Worm (Caenorhabditis elegans): ENCODE measurements around the gene F26G1.2.
A peak's percentile ranks its signal among the peaks of the same experiment; 100 is the strongest.

Gene F26G1.2

ce11 chrII:4786181-4786580, 23.3 kb downstream of the F26G1.2 start, which contains the start of gene msp-3:
msp-3 (minus strand) TSS chrII:4786281.
- no peak for TF ChIP-seq ztf-4 (tag; optimal IDR thresholded peaks at IDR 0.05)

DNA sequence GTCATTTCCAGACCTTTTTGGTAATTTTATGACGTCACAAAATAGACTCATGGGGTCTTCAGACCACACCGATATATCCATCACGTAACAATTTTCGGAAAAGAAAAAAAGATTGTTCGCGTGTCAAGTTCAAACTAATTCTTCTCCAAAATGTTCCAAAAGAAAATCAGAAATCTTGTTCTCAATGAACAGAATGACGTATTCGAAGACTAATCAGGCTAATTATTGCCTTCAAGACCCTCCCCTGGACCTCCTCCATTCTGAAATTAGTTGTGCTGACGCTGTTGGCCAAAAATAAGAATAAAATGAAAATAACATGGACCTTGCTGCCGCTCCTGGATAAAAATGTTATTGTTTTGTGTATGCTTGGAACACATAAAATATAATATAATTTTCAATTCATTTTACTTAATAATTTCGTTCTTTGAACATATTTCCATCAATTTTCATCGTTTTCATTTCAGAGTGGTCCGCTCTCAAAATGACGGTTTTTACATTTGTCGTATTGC, 27.0 kb downstream of the F26G1.2 start, which contains the start of gene F26G1.15:
F26G1.15 (plus strand) TSS at position 459 of the 509 bp plus-strand sequence.
- TF ChIP-seq efl-1 (optimal IDR thresholded peaks at IDR 0.05): no peak
- TF ChIP-seq efl-1 (GFP tag; optimal IDR thresholded peaks at IDR 0.05 in 1 of 2): peak in 1 of 2 experiments; percentile 53
- no peak for TF ChIP-seq unc-30 (tag; optimal IDR thresholded peaks at IDR 0.05)

- TF ChIP-seq pag-3 (tag; optimal IDR thresholded peaks at IDR 0.05; ENCODE audit: borderline replicate concordance, insufficient read depth) (no peak), ztf-4 (tag; optimal IDR thresholded peaks at IDR 0.05) (no peak), egl-13 (tag; optimal IDR thresholded peaks at IDR 0.05) (no peak), fkh-8 (tag; optimal IDR thresholded peaks at IDR 0.05) (no peak), nhr-47 (tag; optimal IDR thresholded peaks at IDR 0.05) (no peak), rnt-1 (tag; optimal IDR thresholded peaks at IDR 0.05) (peak; percentile 31), unc-86 (tag; optimal IDR thresholded peaks at IDR 0.05) (no peak), elt-2 (tag; optimal IDR thresholded peaks at IDR 0.05) (no peak), nhr-85 (tag) (no peak), ama-1 (optimal IDR thresholded peaks at IDR 0.05) (no peak), irx-1 (tag; optimal IDR thresholded peaks at IDR 0.05) (no peak), nhr-11 (tag; optimal IDR thresholded peaks at IDR 0.05) (no peak), dpl-1 (GFP tag; optimal IDR thresholded peaks at IDR 0.05) (peak in 1 of 3 experiments; percentile 11), fkh-4 (tag; optimal IDR thresholded peaks at IDR 0.05; ENCODE audit: borderline replicate concordance) (no peak), skn-1 (tag; optimal IDR thresholded peaks at IDR 0.05) (no peak), efl-1 (optimal IDR thresholded peaks at IDR 0.05) (peak in 1 of 2 experiments; percentile 1), efl-1 (GFP tag; optimal IDR thresholded peaks at IDR 0.05 in 1 of 2) (no peak), nhr-71 (tag; optimal IDR thresholded peaks at IDR 0.05) (no peak), lsy-2 (tag; optimal IDR thresholded peaks at IDR 0.05) (no peak), hlh-4 (tag; optimal IDR thresholded peaks at IDR 0.05) (no peak)
Observed at ce11 chrII:4790687-4791086, 27.8 kb downstream of the F26G1.2 start.

DNA sequence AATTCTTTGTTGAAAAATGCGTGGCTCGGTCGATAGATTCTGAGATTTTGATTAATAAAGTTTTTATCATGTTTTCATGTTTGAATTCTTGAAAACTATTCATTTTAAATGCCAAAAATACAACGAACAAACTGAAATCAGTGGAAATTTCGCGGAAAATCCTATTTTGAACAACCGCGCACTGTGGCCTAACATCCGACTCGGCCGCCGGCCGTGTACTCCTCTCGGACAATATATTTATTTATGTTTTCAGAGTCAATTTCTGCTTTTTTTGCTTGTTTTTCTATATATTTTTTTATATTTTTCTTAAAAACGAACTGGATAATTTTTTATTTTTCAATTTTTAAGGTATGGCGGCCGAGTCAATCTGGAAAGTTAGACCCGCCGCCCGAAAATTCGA, 28.4 kb downstream of the F26G1.2 start, which contains the start of gene F26G1.1:
F26G1.1 (plus strand) TSS at position 347 of the 400 bp plus-strand sequence.
- TF ChIP-seq ztf-11 (tag; optimal IDR thresholded peaks at IDR 0.05) (peak in 1 of 2 experiments; percentile 94), alr-1 (tag; optimal IDR thresholded peaks at IDR 0.05; ENCODE audit: borderline replicate concordance) (no peak), ceh-90 (tag; optimal IDR thresholded peaks at IDR 0.05) (peak; percentile 98), fkh-8 (tag; optimal IDR thresholded peaks at IDR 0.05) (peak; percentile 64), nhr-84 (tag; optimal IDR thresholded peaks at IDR 0.05) (no peak), nhr-12 (tag; optimal IDR thresholded peaks at IDR 0.05) (no peak), blmp-1 (tag; optimal IDR thresholded peaks at IDR 0.05) (peak; percentile 46), ets-5 (GFP tag; IDR thresholded peaks at IDR 0.05) (no peak), lin-35 (GFP tag; optimal IDR thresholded peaks at IDR 0.05) (peak; percentile 90 to 95), hlh-4 (tag; optimal IDR thresholded peaks at IDR 0.05) (peak; percentile 79), C34B4.2 (tag; optimal IDR thresholded peaks at IDR 0.05) (peak; percentile 37), elt-2 (tag; optimal IDR thresholded peaks at IDR 0.05) (peak; percentile 92), pag-3 (tag; optimal IDR thresholded peaks at IDR 0.05; ENCODE audit: borderline replicate concordance, insufficient read depth) (no peak), nhr-237 (tag; optimal IDR thresholded peaks at IDR 0.05) (no peak), tbx-2 (tag; optimal IDR thresholded peaks at IDR 0.05) (peak; percentile 89), nhr-19 (GFP tag; conservative IDR thresholded peaks at IDR 0.05) (peak; percentile 80), C04F5.9 (tag; optimal IDR thresholded peaks at IDR 0.05) (peak; percentile 74), hpl-2 (GFP tag; optimal IDR thresholded peaks at IDR 0.05) (no peak), isw-1 (GFP tag; IDR thresholded peaks at IDR 0.05) (peak; percentile 72), swsn-7 (tag; optimal IDR thresholded peaks at IDR 0.05) (peak; percentile 78), ceh-82 (tag; optimal IDR thresholded peaks at IDR 0.05) (peak; percentile 29 to 53 (median 49)), snpc-4 (tag; optimal IDR thresholded peaks at IDR 0.05) (peak; percentile 30), lin-13 (GFP tag; optimal IDR thresholded peaks at IDR 0.05) (peak; percentile 2), ces-1 (GFP tag; optimal IDR thresholded peaks at IDR 0.05) (no peak), skn-1 (tag; optimal IDR thresholded peaks at IDR 0.05) (peak; percentile 71), snu-23 (GFP tag; optimal IDR thresholded peaks at IDR 0.05) (peak; percentile 66), fkh-10 (GFP tag; optimal IDR thresholded peaks at IDR 0.05) (no peak), lin-39 (tag; optimal IDR thresholded peaks at IDR 0.05) (peak; percentile 47), vab-15 (tag; optimal IDR thresholded peaks at IDR 0.05) (no peak), unc-98 (GFP tag; IDR thresholded peaks at IDR 0.05) (peak; percentile 82), irx-1 (tag; optimal IDR thresholded peaks at IDR 0.05) (peak; percentile 96), lsy-2 (tag; optimal IDR thresholded peaks at IDR 0.05) (peak; percentile 67 to 74)

Measured in whole organism, L1 larva.